Worm (Caenorhabditis elegans) whole organism, mixed stage, embryonic: ENCODE measurements around the gene C10C6.7.

ENCODE experiments used
- ces-1 ChIP-seq: fragments of 150-350 bp; optimal IDR thresholded peaks from 2 replicates; lab custom pipeline; 2014; ENCODE audit warnings: missing biosample characterization, missing genetic modification reagents, missing genetic modification characterization
- hlh-1 ChIP-seq: fragments of 150-350 bp; optimal IDR thresholded peaks from 2 replicates; lab custom pipeline; 2014; ENCODE audit warnings: missing biosample characterization, missing genetic modification reagents, missing genetic modification characterization
- lsy-2 ChIP-seq: fragments of 150-350 bp; optimal IDR thresholded peaks from 2 replicates; lab custom pipeline; 2014; ENCODE audit warnings: missing biosample characterization, missing genetic modification characterization
- mep-1 ChIP-seq: fragments of 150-350 bp; optimal IDR thresholded peaks from 2 replicates; lab custom pipeline; 2017; ENCODE audit warnings: missing biosample characterization, missing genetic modification reagents, missing genetic modification characterization, inconsistent platforms
- mls-2 ChIP-seq: sonication (generic microtip); optimal IDR thresholded peaks from 2 replicates; lab custom pipeline; 2016; ENCODE audit warnings: mild to moderate bottlenecking, missing genetic modification characterization, moderate library complexity, missing compliant biosample characterization
- nhr-12 ChIP-seq: fragments of 150-350 bp; optimal IDR thresholded peaks from 2 replicates; lab custom pipeline; 2014; ENCODE audit warnings: missing biosample characterization, missing genetic modification characterization
- nhr-76 ChIP-seq: sonication (generic microtip); optimal IDR thresholded peaks from 2 replicates; lab custom pipeline; 2017; ENCODE audit warnings: missing biosample characterization, missing genetic modification characterization
- snpc-4 ChIP-seq: fragments of 150-350 bp; optimal IDR thresholded peaks from 2 replicates; lab custom pipeline; 2014; ENCODE audit warnings: missing biosample characterization, missing genetic modification characterization
- unc-62 ChIP-seq: fragments of 150-350 bp; optimal IDR thresholded peaks from 2 replicates; lab custom pipeline; 2014; ENCODE audit warnings: missing biosample characterization, missing genetic modification reagents, missing genetic modification characterization

DNA sequence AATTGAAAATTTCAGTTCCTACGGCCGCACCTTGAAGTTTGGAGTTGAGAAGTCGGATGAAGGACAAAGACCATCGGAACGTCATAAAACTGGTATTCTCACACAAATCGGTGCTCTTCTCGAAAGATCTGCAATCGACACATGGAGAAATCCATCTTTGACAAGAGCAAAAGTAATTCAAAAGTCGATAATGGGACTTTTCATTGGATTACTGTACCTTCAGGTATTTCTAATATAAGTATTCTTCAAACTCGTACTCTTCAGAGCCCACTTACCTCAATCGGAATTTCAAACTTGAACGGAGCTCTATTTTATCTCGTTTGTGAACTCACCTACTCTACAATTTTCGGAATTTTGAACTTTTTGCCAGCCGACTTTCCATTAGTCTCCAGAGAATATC is 4.7 kb upstream of the C10C6.7 start:
- TF ChIP-seq lsy-2 (tag; lab: Kevin White, UChicago), result no peak
- no peak for TF ChIP-seq mep-1
- no peak for TF ChIP-seq nhr-76
- no peak for TF ChIP-seq mls-2
- TF ChIP-seq nhr-12 (tag; lab: Kevin White, UChicago), result no peak
- TF ChIP-seq hlh-1 (tag; lab: Kevin White, UChicago), result no peak
- TF ChIP-seq snpc-4 (tag; lab: Kevin White, UChicago), result no peak
- no peak for TF ChIP-seq unc-62
- TF ChIP-seq ces-1 (GFP tag; lab: Kevin White, UChicago), result no peak
